Worm (Caenorhabditis elegans) whole organism, L1 larva: ENCODE data around the gene T04C9.3.
A peak's percentile ranks its signal among the peaks of the same experiment; 100 is the strongest.

Experiments
- alr-1 ChIP-seq: fragments of 200-800 bp; sonication (Bioruptor generic); optimal IDR thresholded peaks from 2 replicates; lab custom pipeline; 2018; ENCODE audit warnings: borderline replicate concordance, mild to moderate bottlenecking, missing genetic modification characterization, missing compliant biosample characterization
- ama-1 ChIP-seq: fragments of 150-350 bp; optimal IDR thresholded peaks from 2 replicates; lab custom pipeline; 2014
- blmp-1 ChIP-seq: fragments of 150-350 bp; optimal IDR thresholded peaks from 2 replicates; lab custom pipeline; 2014; ENCODE audit warnings: missing biosample characterization, missing genetic modification characterization
- ceh-63 ChIP-seq: fragments of 200-800 bp; sonication (Bioruptor generic); optimal IDR thresholded peaks from 2 replicates; lab custom pipeline; 2018; ENCODE audit warnings: mild to moderate bottlenecking, missing genetic modification characterization, missing compliant biosample characterization
- ceh-90 ChIP-seq: sonication (generic microtip); optimal IDR thresholded peaks from 2 replicates; lab custom pipeline; 2016; ENCODE audit warnings: missing genetic modification characterization, missing compliant biosample characterization
- ces-1 ChIP-seq: fragments of 150-350 bp; optimal IDR thresholded peaks from 2 replicates; lab custom pipeline; 2014; ENCODE audit warnings: missing biosample characterization, missing genetic modification reagents, missing genetic modification characterization
- dpl-1 ChIP-seq, 3 experiments: fragments of 150-350 bp in 2 of 3; sonication (generic microtip) in 1 of 3; optimal IDR thresholded peaks; 2 replicates each; lab custom pipeline; 2014 to 2017; ENCODE audit warnings: missing biosample characterization in 3 of 3, missing genetic modification characterization in 3 of 3, missing genetic modification reagents in 3 of 3
- efl-1 ChIP-seq, 4 experiments: fragments of 150-350 bp; optimal IDR thresholded peaks in 3 of 4; peaks in 1 of 4; 1 replicate in 1 of 4; 2 replicates in 3 of 4; lab custom pipeline; 2014; ENCODE audit warnings: missing biosample characterization in 2 of 4, missing genetic modification characterization in 2 of 4, missing genetic modification reagents in 2 of 4
- efl-3 ChIP-seq: fragments of 200-800 bp; sonication (Bioruptor generic); optimal IDR thresholded peaks from 2 replicates; lab custom pipeline; 2018; ENCODE audit warnings: mild to moderate bottlenecking, missing genetic modification characterization, missing compliant biosample characterization
- egl-13 ChIP-seq: sonication (generic microtip); optimal IDR thresholded peaks from 2 replicates; lab custom pipeline; 2016; ENCODE audit warnings: missing genotype, missing genetic modification reagents, missing genetic modification characterization, missing compliant biosample characterization
- elt-3 ChIP-seq, 6 experiments: fragments of 150-350 bp in 1 of 6; sonication (generic microtip); optimal IDR thresholded peaks; 2 replicates each; lab custom pipeline; 2017 to 2018; ENCODE audit warnings: missing biosample characterization in 6 of 6, missing genetic modification characterization in 6 of 6, inconsistent platforms in 1 of 6
- fkh-10 ChIP-seq: sonication (generic microtip); optimal IDR thresholded peaks from 2 replicates; lab custom pipeline; 2017; ENCODE audit warnings: missing biosample characterization, missing genetic modification reagents, missing genetic modification characterization
- fos-1 ChIP-seq: fragments of 150-350 bp; optimal IDR thresholded peaks from 2 replicates; lab custom pipeline; 2014; ENCODE audit warnings: missing biosample characterization, missing genetic modification characterization
- hlh-4 ChIP-seq: sonication (generic microtip); optimal IDR thresholded peaks from 2 replicates; lab custom pipeline; 2016; ENCODE audit warnings: mild to moderate bottlenecking, missing genetic modification characterization, missing compliant biosample characterization
- lin-14 ChIP-seq: fragments of 200-800 bp; sonication (Bioruptor generic); optimal IDR thresholded peaks from 2 replicates; lab custom pipeline; 2018; ENCODE audit warnings: mild to moderate bottlenecking, missing genetic modification characterization, moderate library complexity, missing compliant biosample characterization
- lin-35 ChIP-seq, 2 experiments: fragments of 150-350 bp; optimal IDR thresholded peaks; 2 replicates each; lab custom pipeline; 2014; ENCODE audit warnings: missing biosample characterization in 2 of 2, missing genetic modification characterization in 2 of 2, missing genetic modification reagents in 2 of 2
- lir-3 ChIP-seq: sonication (generic microtip); optimal IDR thresholded peaks from 2 replicates; lab custom pipeline; 2016; ENCODE audit warnings: mild to moderate bottlenecking, missing genetic modification characterization, moderate library complexity, missing compliant biosample characterization; ENCODE audit not compliant: poor library complexity
- lsy-2 ChIP-seq, 2 experiments: fragments of 150-350 bp; optimal IDR thresholded peaks; 2 replicates each; lab custom pipeline; 2014; ENCODE audit warnings: missing biosample characterization in 2 of 2, missing genetic modification characterization in 2 of 2
- mab-9 ChIP-seq: fragments of 200-800 bp; sonication (Bioruptor generic); IDR thresholded peaks from 2 replicates; pipeline ENCODE4 v1.3.6; 2022; ENCODE audit warnings: missing genetic modification reagents, missing genetic modification characterization, missing compliant biosample characterization
- mef-2 ChIP-seq: fragments of 150-350 bp; optimal IDR thresholded peaks from 2 replicates; lab custom pipeline; 2014; ENCODE audit warnings: missing biosample characterization, missing genetic modification characterization
- mep-1 ChIP-seq: fragments of 150-350 bp; optimal IDR thresholded peaks from 2 replicates; lab custom pipeline; 2014; ENCODE audit warnings: missing biosample characterization, missing genetic modification characterization
- nhr-20 ChIP-seq: sonication (generic microtip); optimal IDR thresholded peaks from 2 replicates; lab custom pipeline; 2016; ENCODE audit warnings: mild to moderate bottlenecking, missing genetic modification characterization, missing compliant biosample characterization
- nhr-237 ChIP-seq: fragments of 150-350 bp; optimal IDR thresholded peaks from 2 replicates; lab custom pipeline; 2014; ENCODE audit warnings: missing biosample characterization, missing genetic modification characterization
- nhr-47 ChIP-seq: sonication (generic microtip); optimal IDR thresholded peaks from 2 replicates; lab custom pipeline; 2016; ENCODE audit warnings: mild to moderate bottlenecking, missing genetic modification characterization, moderate library complexity, missing compliant biosample characterization
- nhr-71 ChIP-seq: sonication (generic microtip); optimal IDR thresholded peaks from 2 replicates; lab custom pipeline; 2016; ENCODE audit warnings: mild to moderate bottlenecking, missing genetic modification characterization, moderate library complexity, missing compliant biosample characterization
- rnt-1 ChIP-seq: sonication (generic microtip); optimal IDR thresholded peaks from 2 replicates; lab custom pipeline; 2016; ENCODE audit warnings: mild to moderate bottlenecking, missing genetic modification characterization, moderate library complexity, missing compliant biosample characterization
- skn-1 ChIP-seq: fragments of 150-350 bp; optimal IDR thresholded peaks from 2 replicates; lab custom pipeline; 2014; ENCODE audit warnings: missing biosample characterization, missing genetic modification characterization
- snu-23 ChIP-seq: sonication (generic microtip); optimal IDR thresholded peaks from 2 replicates; lab custom pipeline; 2016; ENCODE audit warnings: missing genetic modification characterization, missing compliant biosample characterization
- sup-37 ChIP-seq: fragments of 200-800 bp; sonication (Bioruptor generic); optimal IDR thresholded peaks from 2 replicates; lab custom pipeline; 2018; ENCODE audit warnings: mild to moderate bottlenecking, missing genetic modification characterization, missing compliant biosample characterization
- swsn-7 ChIP-seq: sonication (generic microtip); optimal IDR thresholded peaks from 2 replicates; lab custom pipeline; 2016; ENCODE audit warnings: missing genetic modification characterization, missing compliant biosample characterization
- tbx-2 ChIP-seq: sonication (generic microtip); optimal IDR thresholded peaks from 2 replicates; lab custom pipeline; 2016; ENCODE audit warnings: missing genetic modification characterization, missing compliant biosample characterization
- unc-86 ChIP-seq: sonication (generic microtip); optimal IDR thresholded peaks from 2 replicates; lab custom pipeline; 2016; ENCODE audit warnings: missing genetic modification characterization, missing compliant biosample characterization
- unc-98 ChIP-seq: fragments of 200-800 bp; sonication (Bioruptor generic); IDR thresholded peaks from 2 replicates; pipeline ENCODE4 v1.3.6; 2022; ENCODE audit warnings: missing genetic modification characterization, missing compliant biosample characterization
- xbp-1 ChIP-seq: sonication (generic microtip); optimal IDR thresholded peaks from 2 replicates; lab custom pipeline; 2016; ENCODE audit warnings: missing genetic modification characterization, missing compliant biosample characterization
- zip-4 ChIP-seq: fragments of 200-800 bp; sonication (Bioruptor generic); optimal IDR thresholded peaks from 2 replicates; lab custom pipeline; 2018; ENCODE audit warnings: mild to moderate bottlenecking, missing genetic modification characterization, moderate library complexity, missing compliant biosample characterization
- ztf-11 ChIP-seq, 2 experiments: sonication (generic microtip); optimal IDR thresholded peaks; 2 replicates each; lab custom pipeline; 2016 to 2017; ENCODE audit warnings: missing genetic modification characterization in 2 of 2, missing biosample characterization in 1 of 2, missing compliant biosample characterization in 1 of 2
- ztf-4 ChIP-seq: fragments of 150-350 bp; optimal IDR thresholded peaks from 2 replicates; lab custom pipeline; 2014; ENCODE audit warnings: missing biosample characterization, missing genetic modification characterization

The T04C9.3 gene

ce11 chrIII:5988991-5989726 lies 3.7 kb downstream of the T04C9.3 start:
- TF ChIP-seq fos-1 (tag; lab: Kevin White, UChicago) (no peak), tbx-2 (tag; lab: Kevin White, UChicago) (peak; percentile 23), elt-3 (tag; optimal IDR thresholded peaks at IDR 0.05; lab: Kevin White, UChicago) (no peak), nhr-20 (tag; lab: Kevin White, UChicago) (peak; percentile 35), dpl-1 (GFP tag; optimal IDR thresholded peaks at IDR 0.05; lab: Kevin White, UChicago) (peak; percentile 71 to 82 (median 75)), mef-2 (tag; lab: Kevin White, UChicago) (no peak), snu-23 (GFP tag; lab: Kevin White, UChicago) (peak; percentile 23), mab-9 (GFP tag; lab: Robert Waterston, UW) (peak; percentile 73), alr-1 (tag; lab: Kevin White, UChicago) (no peak), ztf-11 (tag; optimal IDR thresholded peaks at IDR 0.05; lab: Kevin White, UChicago) (peak in 1 of 2 experiments; percentile 20), xbp-1 (tag; lab: Kevin White, UChicago) (peak; percentile 11), lin-35 (GFP tag; optimal IDR thresholded peaks at IDR 0.05; lab: Kevin White, UChicago) (peak; percentile 73 to 82), lsy-2 (tag; optimal IDR thresholded peaks at IDR 0.05; lab: Kevin White, UChicago) (peak in 1 of 2 experiments; percentile 40), ama-1 (lab: Kevin White, UChicago) (peak; percentile 19), rnt-1 (tag; lab: Kevin White, UChicago) (peak; percentile 22), nhr-47 (tag; lab: Kevin White, UChicago) (peak; percentile 13), hlh-4 (tag; lab: Kevin White, UChicago) (no peak), nhr-237 (tag; lab: Kevin White, UChicago) (no peak), lin-14 (GFP tag; lab: Kevin White, UChicago) (peak; percentile 66), efl-3 (GFP tag; lab: Kevin White, UChicago) (no peak), swsn-7 (tag; lab: Kevin White, UChicago) (peak; percentile 14), efl-1 (optimal IDR thresholded peaks at IDR 0.05; lab: Kevin White, UChicago) (peak; percentile 77), efl-1 (GFP tag; optimal IDR thresholded peaks at IDR 0.05 in 1 of 2; lab: Kevin White, UChicago) (peak; percentile 81 to 97), nhr-71 (peak; percentile 39), blmp-1 (tag; lab: Kevin White, UChicago) (peak; percentile 39), fkh-10 (GFP tag; lab: Kevin White, UChicago) (peak; percentile 9), unc-86 (tag; lab: Kevin White, UChicago) (peak; percentile 24), mep-1 (peak; percentile 45)
- TF ChIP-seq, all 84 proteins: peak for 20

- TF ChIP-seq lir-3 (tag; lab: Kevin White, UChicago) (no peak), zip-4 (GFP tag; lab: Kevin White, UChicago) (no peak), ces-1 (GFP tag; lab: Kevin White, UChicago) (no peak), sup-37 (GFP tag; lab: Kevin White, UChicago) (no peak), efl-1 (optimal IDR thresholded peaks at IDR 0.05; lab: Kevin White, UChicago) (no peak), efl-1 (GFP tag; optimal IDR thresholded peaks at IDR 0.05 in 1 of 2; lab: Kevin White, UChicago) (peak in 1 of 2 experiments; percentile 57), ztf-4 (tag; lab: Kevin White, UChicago) (no peak), egl-13 (tag; lab: Kevin White, UChicago) (no peak), unc-98 (GFP tag; lab: Robert Waterston, UW) (no peak), lin-14 (GFP tag; lab: Kevin White, UChicago) (peak; percentile 57), nhr-71 (peak; percentile 3), skn-1 (tag; lab: Kevin White, UChicago) (peak; percentile 8), unc-86 (tag; lab: Kevin White, UChicago) (no peak), ceh-90 (tag; lab: Kevin White, UChicago) (no peak), ceh-63 (GFP tag; lab: Kevin White, UChicago) (no peak)
Measured at ce11 chrIII:5990090-5990489, 4.7 kb downstream of the T04C9.3 start.
